Worm (Caenorhabditis elegans) whole organism, midembryonic: ENCODE results near the gene nhr-218.

ENCODE experiments used
- T22C8.4 ChIP-seq: fragments of 200-800 bp; sonication (Bioruptor generic); IDR thresholded peaks from 2 replicates; pipeline ENCODE4 v1.3.6; 2022; ENCODE audit warnings: missing genetic modification characterization, missing compliant biosample characterization
- cog-1 ChIP-seq: sonication (generic microtip); optimal IDR thresholded peaks from 2 replicates; lab custom pipeline; 2016; ENCODE audit warnings: missing genetic modification characterization, missing compliant biosample characterization
- flt-1 ChIP-seq: fragments of 200-800 bp; sonication (Bioruptor generic); IDR thresholded peaks from 2 replicates; pipeline ENCODE4 v1.3.6; 2022; ENCODE audit warnings: missing genetic modification characterization, missing compliant biosample characterization
- klf-2 ChIP-seq: fragments of 200-800 bp; sonication (Bioruptor generic); conservative IDR thresholded peaks from 2 replicates; pipeline ENCODE4 v1.3.6; 2022; ENCODE audit warnings: missing genetic modification reagents, missing genetic modification characterization, missing compliant biosample characterization
- med-1 ChIP-seq: sonication (generic microtip); optimal IDR thresholded peaks from 2 replicates; lab custom pipeline; 2017; ENCODE audit warnings: missing genetic modification characterization, mild to moderate bottlenecking, missing compliant biosample characterization, antibody characterized with exemption, missing genetic modification reagents; ENCODE audit not compliant: insufficient read depth
- ref-1 ChIP-seq: fragments of 200-800 bp; sonication (Bioruptor generic); conservative IDR thresholded peaks from 2 replicates; pipeline ENCODE4 v1.3.6; 2022; ENCODE audit warnings: missing genetic modification reagents, missing genetic modification characterization, missing compliant biosample characterization
- tab-1 ChIP-seq: fragments of 200-800 bp; sonication (Bioruptor generic); IDR thresholded peaks from 2 replicates; pipeline ENCODE4 v1.3.6; 2022; ENCODE audit warnings: missing genetic modification characterization, missing compliant biosample characterization
- ztf-23 ChIP-seq: fragments of 200-800 bp; sonication (Bioruptor generic); IDR thresholded peaks from 2 replicates; pipeline ENCODE4 v1.3.6; 2022; ENCODE audit warnings: missing genetic modification reagents, missing genetic modification characterization, missing compliant biosample characterization
- ztf-29 ChIP-seq: fragments of 200-800 bp; sonication (Bioruptor generic); IDR thresholded peaks from 2 replicates; pipeline ENCODE4 v1.3.6; 2022; ENCODE audit warnings: missing genetic modification reagents, missing genetic modification characterization, missing compliant biosample characterization

nhr-218 gene

ce11 chrV:16258142-16258541, at the start of gene nhr-218:
Gene nhr-218 (plus strand): TSS chrV:16258442.
- TF ChIP-seq cog-1 (tag; lab: Kevin White, UChicago) (no peak), T22C8.4 (GFP tag; lab: Robert Waterston, UW) (no peak)

- TF ChIP-seq tab-1 (GFP tag; lab: Robert Waterston, UW) (no peak), med-1 (GFP tag; lab: Kevin White, UChicago) (no peak), ztf-23 (GFP tag; lab: Robert Waterston, UW) (no peak), T22C8.4 (GFP tag; lab: Robert Waterston, UW) (no peak), flt-1 (GFP tag; lab: Robert Waterston, UW) (no peak), klf-2 (GFP tag; lab: Robert Waterston, UW) (no peak), cog-1 (tag; lab: Kevin White, UChicago) (no peak), ztf-29 (GFP tag; lab: Robert Waterston, UW) (no peak), ref-1 (GFP tag; lab: Robert Waterston, UW) (no peak)
Observed at ce11 chrV:16209837-16210236, 48.4 kb upstream of the nhr-218 start, which contains the start of gene oac-15. Gene oac-15 (minus strand): TSS chrV:16209937.

ce11 chrV:16210257-16211002, 47.8 kb upstream of the nhr-218 start, which contains the start of gene F11A5.16:
Gene F11A5.16 (plus strand): TSS chrV:16210952.
- TF ChIP-seq tab-1 (GFP tag; lab: Robert Waterston, UW) (0 out of 2 replicates have a peak, but pooled peaks have one; percentile 18), ztf-29 (GFP tag; lab: Robert Waterston, UW) (no peak)

DNA sequence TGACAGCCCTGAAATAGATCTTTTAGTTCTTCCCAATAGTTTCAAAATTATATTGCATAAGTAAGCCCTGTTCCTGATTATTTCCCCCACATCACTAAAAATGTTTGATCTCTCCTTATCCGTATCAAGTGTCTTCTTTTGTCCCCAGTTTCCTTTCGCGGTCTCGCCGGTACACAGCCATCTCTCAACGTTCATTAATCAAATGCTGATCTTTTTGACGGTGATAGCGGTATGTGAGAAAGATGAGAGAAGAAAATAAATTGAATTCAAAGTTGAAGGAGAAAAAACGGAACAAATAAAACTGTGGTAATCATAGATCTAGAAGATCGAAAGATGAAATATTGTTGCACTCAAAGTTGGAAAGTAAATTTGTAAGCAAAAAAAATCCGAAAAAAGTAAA, 46.5 kb upstream of the nhr-218 start:
- no peak for TF ChIP-seq med-1 (GFP tag; lab: Kevin White, UChicago)
- no peak for TF ChIP-seq klf-2 (GFP tag; lab: Robert Waterston, UW)
- no peak for TF ChIP-seq ref-1 (GFP tag; lab: Robert Waterston, UW)
- TF ChIP-seq tab-1 (GFP tag; lab: Robert Waterston, UW): no peak
- TF ChIP-seq ztf-29 (GFP tag; lab: Robert Waterston, UW): no peak
- TF ChIP-seq flt-1 (GFP tag; lab: Robert Waterston, UW): no peak
- no peak for TF ChIP-seq cog-1 (tag; lab: Kevin White, UChicago)
- no peak for TF ChIP-seq ztf-23 (GFP tag; lab: Robert Waterston, UW)
- TF ChIP-seq T22C8.4 (GFP tag; lab: Robert Waterston, UW): no peak

ce11 chrV:16213323-16213722, 44.9 kb upstream of the nhr-218 start:
- TF ChIP-seq tab-1 (GFP tag; lab: Robert Waterston, UW) (no peak), med-1 (GFP tag; lab: Kevin White, UChicago) (no peak), cog-1 (tag; lab: Kevin White, UChicago) (no peak), T22C8.4 (GFP tag; lab: Robert Waterston, UW) (no peak), flt-1 (GFP tag; lab: Robert Waterston, UW) (no peak), ztf-29 (GFP tag; lab: Robert Waterston, UW) (no peak), ref-1 (GFP tag; lab: Robert Waterston, UW) (no peak), ztf-23 (GFP tag; lab: Robert Waterston, UW) (no peak), klf-2 (GFP tag; lab: Robert Waterston, UW) (no peak)

- TF ChIP-seq ztf-29 (GFP tag; lab: Robert Waterston, UW) (no peak), flt-1 (GFP tag; lab: Robert Waterston, UW) (no peak), T22C8.4 (GFP tag; lab: Robert Waterston, UW) (no peak), ztf-23 (GFP tag; lab: Robert Waterston, UW) (no peak), klf-2 (GFP tag; lab: Robert Waterston, UW) (no peak), ref-1 (GFP tag; lab: Robert Waterston, UW) (no peak), cog-1 (tag; lab: Kevin White, UChicago) (no peak), tab-1 (GFP tag; lab: Robert Waterston, UW) (no peak), med-1 (GFP tag; lab: Kevin White, UChicago) (no peak)
Observed at ce11 chrV:16214505-16214904, 43.7 kb upstream of the nhr-218 start, which contains the start of gene F11A5.9. Gene F11A5.9 (plus strand): TSS chrV:16214890.

- no peak for TF ChIP-seq ztf-23 (GFP tag; lab: Robert Waterston, UW)
- no peak for TF ChIP-seq T22C8.4 (GFP tag; lab: Robert Waterston, UW)
- TF ChIP-seq cog-1 (tag; lab: Kevin White, UChicago): no peak
- TF ChIP-seq flt-1 (GFP tag; lab: Robert Waterston, UW): no peak
- no peak for TF ChIP-seq ztf-29 (GFP tag; lab: Robert Waterston, UW)
- TF ChIP-seq med-1 (GFP tag; lab: Kevin White, UChicago): no peak
- TF ChIP-seq ref-1 (GFP tag; lab: Robert Waterston, UW): no peak
- no peak for TF ChIP-seq tab-1 (GFP tag; lab: Robert Waterston, UW)
- no peak for TF ChIP-seq klf-2 (GFP tag; lab: Robert Waterston, UW)
Observed at ce11 chrV:16218522-16218921, 39.7 kb upstream of the nhr-218 start, which contains the start of gene F11A5.15. Gene F11A5.15 (minus strand): TSS chrV:16218622.

- TF ChIP-seq ref-1 (GFP tag; lab: Robert Waterston, UW) (no peak), med-1 (GFP tag; lab: Kevin White, UChicago) (no peak), cog-1 (tag; lab: Kevin White, UChicago) (no peak), T22C8.4 (GFP tag; lab: Robert Waterston, UW) (no peak), tab-1 (GFP tag; lab: Robert Waterston, UW) (no peak), ztf-23 (GFP tag; lab: Robert Waterston, UW) (no peak), ztf-29 (GFP tag; lab: Robert Waterston, UW) (no peak), flt-1 (GFP tag; lab: Robert Waterston, UW) (no peak), klf-2 (GFP tag; lab: Robert Waterston, UW) (no peak)
Observed at ce11 chrV:16218972-16219757, 39.1 kb upstream of the nhr-218 start, which contains the start of gene glc-1. Gene glc-1 (plus strand): TSS chrV:16219634.
